Fruit fly (Drosophila melanogaster) whole organism, embryonic: ENCODE measurements around the gene Unc-115b.

Experiments
- Abd-B ChIP-seq: fragments of 200-800 bp; sonication (Bioruptor generic); optimal IDR thresholded peaks from 2 replicates; lab custom pipeline; 2018; ENCODE audit warnings: missing biosample characterization, mild to moderate bottlenecking, missing genetic modification characterization, moderate library complexity
- Adf1 ChIP-seq: fragments of 200-800 bp; sonication (Bioruptor generic); IDR thresholded peaks from 2 replicates; pipeline ENCODE4 v1.3.6; 2022; ENCODE audit warnings: missing biosample characterization, missing genetic modification characterization
- Asciz ChIP-seq: fragments of 200-800 bp; sonication (Bioruptor generic); optimal IDR thresholded peaks from 2 replicates; lab custom pipeline; 2017; ENCODE audit warnings: missing biosample characterization, mild to moderate bottlenecking, missing genetic modification characterization, missing genetic modification reagents
- Awh ChIP-seq: fragments of 200-800 bp; sonication (Bioruptor generic); IDR thresholded peaks from 2 replicates; pipeline ENCODE4, ENCODE4 v1.3.6; 2022; ENCODE audit warnings: missing biosample characterization, missing genetic modification characterization
- BEAF-32 ChIP-seq: fragments of 200-800 bp; sonication (Bioruptor generic); optimal IDR thresholded peaks from 3 replicates; lab custom pipeline; 2017; ENCODE audit warnings: missing biosample characterization, missing genetic modification characterization, mild to moderate bottlenecking, moderate library complexity, missing genetic modification reagents
- Blimp-1 ChIP-seq: fragments of 200-800 bp; sonication (Bioruptor generic); optimal IDR thresholded peaks from 3 replicates; lab custom pipeline; 2018; ENCODE audit warnings: missing biosample characterization, missing genetic modification characterization, mild to moderate bottlenecking, moderate library complexity, missing genetic modification reagents
- CG11560 ChIP-seq: fragments of 200-800 bp; sonication (Bioruptor generic); IDR thresholded peaks from 3 replicates; pipeline ENCODE4 v1.3.6; 2022; ENCODE audit warnings: missing biosample characterization, missing genetic modification characterization
- CG12391 ChIP-seq: fragments of 200-800 bp; sonication (Bioruptor generic); optimal IDR thresholded peaks from 3 replicates; lab custom pipeline; 2018; ENCODE audit warnings: missing biosample characterization, mild to moderate bottlenecking, missing genetic modification characterization, moderate library complexity
- CG12769 ChIP-seq: fragments of 200-800 bp; sonication (Bioruptor generic); optimal IDR thresholded peaks from 2 replicates; lab custom pipeline; 2019; ENCODE audit warnings: missing biosample characterization, mild to moderate bottlenecking, missing genetic modification characterization, moderate library complexity
- CG13624 ChIP-seq: fragments of 200-800 bp; sonication (Bioruptor generic); optimal IDR thresholded peaks from 2 replicates; lab custom pipeline; 2016; ENCODE audit warnings: missing biosample characterization, missing genetic modification characterization
- CG13894 ChIP-seq: fragments of 200-800 bp; sonication (Bioruptor generic); optimal IDR thresholded peaks from 3 replicates; lab custom pipeline; 2018; ENCODE audit warnings: missing biosample characterization, mild to moderate bottlenecking, missing genetic modification characterization, moderate library complexity
- CG1529 ChIP-seq: fragments of 200-800 bp; sonication (Bioruptor generic); optimal IDR thresholded peaks from 3 replicates; lab custom pipeline; 2018; ENCODE audit warnings: missing biosample characterization, missing genetic modification characterization
- CG1602 ChIP-seq: fragments of 200-800 bp; sonication (Bioruptor generic); optimal IDR thresholded peaks from 3 replicates; lab custom pipeline; 2016; ENCODE audit warnings: missing biosample characterization, missing genetic modification characterization
- CG17186 ChIP-seq: fragments of 200-800 bp; sonication (Bioruptor generic); optimal IDR thresholded peaks from 3 replicates; lab custom pipeline; 2017; ENCODE audit warnings: missing biosample characterization, missing genetic modification reagents, missing genetic modification characterization
- CG18011 ChIP-seq: fragments of 200-800 bp; sonication (Bioruptor generic); optimal IDR thresholded peaks from 2 replicates; lab custom pipeline; 2017; ENCODE audit warnings: missing biosample characterization, missing genetic modification characterization, mild to moderate bottlenecking, moderate library complexity, missing genotype
- CG2120 ChIP-seq: fragments of 200-800 bp; sonication (Bioruptor generic); optimal IDR thresholded peaks from 3 replicates; lab custom pipeline; 2016; ENCODE audit warnings: missing biosample characterization, missing genetic modification characterization
- CG2199 ChIP-seq: fragments of 200-800 bp; sonication (Bioruptor generic); IDR thresholded peaks from 3 replicates; pipeline ENCODE4 v1.3.6; 2022; ENCODE audit warnings: missing biosample characterization, missing genetic modification characterization
- CG30403 ChIP-seq: fragments of 200-800 bp; sonication (Bioruptor generic); optimal IDR thresholded peaks from 3 replicates; lab custom pipeline; 2016; ENCODE audit warnings: missing biosample characterization, missing genetic modification characterization
- CG3847 ChIP-seq: fragments of 200-800 bp; sonication (Bioruptor generic); IDR thresholded peaks from 2 replicates; pipeline ENCODE4 v1.3.6; 2022; ENCODE audit warnings: missing biosample characterization, missing genetic modification characterization
- CG4328 ChIP-seq: fragments of 200-800 bp; sonication (Bioruptor generic); optimal IDR thresholded peaks from 3 replicates; lab custom pipeline; 2017; ENCODE audit warnings: missing biosample characterization, missing genetic modification reagents, missing genetic modification characterization
- CG4854 ChIP-seq: fragments of 200-800 bp; sonication (Bioruptor generic); optimal IDR thresholded peaks from 2 replicates; lab custom pipeline; 2016; ENCODE audit warnings: missing biosample characterization, missing genetic modification characterization, inconsistent platforms
- CG6254 ChIP-seq: fragments of 200-800 bp; sonication (Bioruptor generic); optimal IDR thresholded peaks from 3 replicates; lab custom pipeline; 2017; ENCODE audit warnings: mild to moderate bottlenecking, missing biosample characterization, missing genetic modification reagents, missing genetic modification characterization
- CG7928 ChIP-seq: fragments of 200-800 bp; sonication (Bioruptor generic); optimal IDR thresholded peaks from 2 replicates; lab custom pipeline; 2017; ENCODE audit warnings: missing biosample characterization, mild to moderate bottlenecking, missing genetic modification characterization
- CG9727 ChIP-seq: fragments of 200-800 bp; sonication (Bioruptor generic); optimal IDR thresholded peaks from 3 replicates; lab custom pipeline; 2017; ENCODE audit warnings: missing biosample characterization, mild to moderate bottlenecking, missing genetic modification characterization
- CG9932 ChIP-seq: fragments of 200-800 bp; sonication (Bioruptor generic); IDR thresholded peaks from 2 replicates; pipeline ENCODE4 v1.3.6; 2022; ENCODE audit warnings: missing biosample characterization, missing genetic modification characterization
- Deaf1 ChIP-seq: fragments of 200-800 bp; optimal IDR thresholded peaks from 3 replicates; lab custom pipeline; 2019; ENCODE audit warnings: missing biosample characterization, mild to moderate bottlenecking, missing genetic modification characterization, moderate library complexity
- Fer1 ChIP-seq: fragments of 200-800 bp; sonication (Bioruptor generic); optimal IDR thresholded peaks from 2 replicates; lab custom pipeline; 2017; ENCODE audit warnings: missing biosample characterization, mild to moderate bottlenecking, missing genetic modification characterization
- Fer2 ChIP-seq: fragments of 200-800 bp; sonication (Bioruptor generic); optimal IDR thresholded peaks from 2 replicates; lab custom pipeline; 2018; ENCODE audit warnings: missing biosample characterization, mild to moderate bottlenecking, missing genetic modification characterization, moderate library complexity
- Fer3 ChIP-seq: fragments of 200-800 bp; sonication (Bioruptor generic); optimal IDR thresholded peaks from 2 replicates; lab custom pipeline; 2018; ENCODE audit warnings: missing biosample characterization, mild to moderate bottlenecking, missing genetic modification characterization, moderate library complexity
- HmgZ ChIP-seq: fragments of 200-800 bp; sonication (Bioruptor generic); optimal IDR thresholded peaks from 2 replicates; lab custom pipeline; 2018; ENCODE audit warnings: missing biosample characterization, mild to moderate bottlenecking, missing genetic modification characterization
- Hr3 ChIP-seq: fragments of 200-800 bp; sonication (Bioruptor generic); optimal IDR thresholded peaks from 3 replicates; lab custom pipeline; 2016; ENCODE audit warnings: missing biosample characterization, missing genetic modification characterization
- Lhr ChIP-seq: fragments of 200-800 bp; sonication (Bioruptor generic); optimal IDR thresholded peaks from 3 replicates; lab custom pipeline; 2017; ENCODE audit warnings: mild to moderate bottlenecking, missing biosample characterization, missing genetic modification reagents, missing genetic modification characterization
- NK7.1 ChIP-seq: fragments of 200-800 bp; sonication (Bioruptor generic); optimal IDR thresholded peaks from 3 replicates; lab custom pipeline; 2016; ENCODE audit warnings: missing biosample characterization, missing genetic modification characterization
- Nf-YA ChIP-seq: fragments of 200-800 bp; sonication (Bioruptor generic); IDR thresholded peaks from 2 replicates; pipeline ENCODE4 v1.3.6; 2022; ENCODE audit warnings: missing biosample characterization, missing genetic modification characterization
- NfI ChIP-seq: fragments of 200-800 bp; sonication (Bioruptor generic); optimal IDR thresholded peaks from 3 replicates; lab custom pipeline; 2018; ENCODE audit warnings: missing biosample characterization, mild to moderate bottlenecking, missing genetic modification characterization, moderate library complexity
- Scr ChIP-seq: fragments of 200-800 bp; sonication (Bioruptor generic); IDR thresholded peaks from 2 replicates; pipeline ENCODE4 v1.3.6; 2022; ENCODE audit warnings: missing biosample characterization, missing genetic modification characterization; ENCODE audit not compliant: partially characterized antibody
- Side ChIP-seq: fragments of 200-800 bp; sonication (Bioruptor generic); optimal IDR thresholded peaks from 2 replicates; lab custom pipeline; 2016; ENCODE audit warnings: missing biosample characterization, missing genetic modification characterization
- chm ChIP-seq: fragments of 200-800 bp; sonication (Bioruptor generic); IDR thresholded peaks from 2 replicates; pipeline ENCODE4 v1.3.6; 2022; ENCODE audit warnings: missing biosample characterization, missing genetic modification characterization
- crol ChIP-seq: fragments of 200-800 bp; sonication (Bioruptor generic); IDR thresholded peaks from 2 replicates; pipeline ENCODE4 v1.3.6; 2022; ENCODE audit warnings: missing biosample characterization, missing genetic modification characterization
- da ChIP-seq: fragments of 200-800 bp; sonication (Bioruptor generic); optimal IDR thresholded peaks from 2 replicates; lab custom pipeline; 2016; ENCODE audit warnings: missing biosample characterization, missing genetic modification characterization
- lmd ChIP-seq: fragments of 200-800 bp; sonication (Bioruptor generic); IDR thresholded peaks from 2 replicates; pipeline ENCODE4 v1.3.6; 2022; ENCODE audit warnings: missing biosample characterization, missing genetic modification characterization
- luna ChIP-seq: fragments of 200-800 bp; sonication (Bioruptor generic); optimal IDR thresholded peaks from 2 replicates; lab custom pipeline; 2016; ENCODE audit warnings: missing biosample characterization, missing genetic modification characterization
- nmo ChIP-seq: fragments of 200-800 bp; sonication (Bioruptor generic); optimal IDR thresholded peaks from 2 replicates; lab custom pipeline; 2018; ENCODE audit warnings: missing biosample characterization, mild to moderate bottlenecking, missing genetic modification characterization, moderate library complexity
- otp ChIP-seq: fragments of 200-800 bp; sonication (Bioruptor generic); IDR thresholded peaks from 3 replicates; pipeline ENCODE4, ENCODE4 v1.3.6; 2022; ENCODE audit warnings: missing biosample characterization, missing genetic modification characterization
- sc ChIP-seq, 3 experiments: fragments of >200 bp in 2 of 3; fragments of 200-800 bp in 1 of 3; sonication (Bioruptor generic) in 1 of 3; optimal IDR thresholded peaks; 2 replicates in 2 of 3; 3 replicates in 1 of 3; lab custom pipeline; 2017; ENCODE audit warnings: mild to moderate bottlenecking in 1 of 3, missing biosample characterization in 1 of 3, missing genetic modification characterization in 1 of 3, missing genetic modification reagents in 1 of 3
- sens ChIP-seq: fragments of 200-800 bp; sonication (Bioruptor generic); peaks from one replicate; lab custom pipeline; 2016; ENCODE audit warnings: missing biosample characterization, missing genetic modification characterization
- sima ChIP-seq: fragments of 200-800 bp; sonication (Bioruptor generic); optimal IDR thresholded peaks from 2 replicates; lab custom pipeline; 2016; ENCODE audit warnings: missing biosample characterization, missing genetic modification characterization
- tap ChIP-seq: fragments of 200-800 bp; optimal IDR thresholded peaks from 3 replicates; lab custom pipeline; 2019; ENCODE audit warnings: missing biosample characterization, mild to moderate bottlenecking, missing genetic modification characterization, moderate library complexity
- trem ChIP-seq: fragments of 200-800 bp; optimal IDR thresholded peaks from 3 replicates; lab custom pipeline; 2019; ENCODE audit warnings: missing biosample characterization, mild to moderate bottlenecking, missing genetic modification characterization, moderate library complexity

The Unc-115b gene

DNA sequence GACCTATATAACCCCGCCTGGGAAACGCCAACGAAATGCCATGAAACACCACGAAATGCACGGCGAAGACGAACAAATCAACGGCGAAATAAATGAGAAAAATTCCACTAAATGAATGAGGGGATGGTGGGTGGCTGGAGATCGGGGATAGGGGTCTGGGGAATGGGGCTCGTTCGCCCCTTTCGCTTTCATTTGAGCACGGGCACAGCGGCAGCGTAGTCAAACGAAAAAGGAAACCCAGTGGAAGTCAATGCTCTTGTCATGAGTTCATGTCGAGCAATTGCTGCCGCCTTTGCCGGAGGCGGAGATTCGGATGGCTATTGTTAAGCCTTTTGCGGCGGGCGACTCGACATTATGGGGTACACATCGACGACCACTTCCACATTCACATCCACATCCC is 10.7 kb upstream of the Unc-115b start:
- TF ChIP-seq Blimp-1 (GFP tag; lab: Kevin White, UChicago) (peak; percentile 75), da (no peak), CG12769 (peak; percentile 9)

DNA sequence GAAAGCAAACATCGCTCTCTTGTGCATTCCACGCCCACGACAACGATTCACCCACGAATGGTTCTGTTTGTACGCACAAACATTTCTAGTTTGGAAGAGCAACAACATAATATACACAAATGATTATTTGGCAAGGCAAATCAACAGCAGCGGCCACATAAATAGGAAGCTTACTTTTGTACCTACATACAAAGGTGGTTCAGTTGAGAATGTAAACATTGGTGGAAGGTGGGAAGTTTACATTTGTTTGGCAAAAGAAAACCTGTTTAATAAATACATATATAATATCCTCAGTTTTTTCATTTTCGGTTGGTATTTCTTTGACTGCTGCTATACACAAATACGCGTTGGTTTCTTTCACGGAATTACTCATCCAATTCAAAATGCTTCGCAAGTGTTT is 10.0 kb upstream of the Unc-115b start:
- no peak for TF ChIP-seq lmd
- peak; percentile 57 for TF ChIP-seq CG7928 (GFP tag; lab: Kevin White, UChicago)
- peak; percentile 91 for TF ChIP-seq CG12391 (tag; lab: Kevin White, UChicago)
- no peak for TF ChIP-seq otp (GFP tag; lab: Robert Waterston, UW)
- peak; percentile 91 for TF ChIP-seq CG2120 (GFP tag; lab: Kevin White, UChicago)
- peak; percentile 44 for TF ChIP-seq luna (GFP tag; lab: Kevin White, UChicago)
- TF ChIP-seq CG30403 (GFP tag; lab: Kevin White, UChicago), result peak; percentile 88
- TF ChIP-seq crol (GFP tag; lab: Robert Waterston, UW), result no peak
- TF ChIP-seq Adf1, result no peak
- peak; percentile 82 for TF ChIP-seq NK7.1 (GFP tag; lab: Kevin White, UChicago)
- TF ChIP-seq CG1602, result peak; percentile 78
- TF ChIP-seq nmo, result peak; percentile 90
- no peak for TF ChIP-seq CG11560
- peak; percentile 67 for TF ChIP-seq sima
- no peak for TF ChIP-seq CG3847 (GFP tag; lab: Robert Waterston, UW)
- TF ChIP-seq CG17186 (GFP tag; lab: Kevin White, UChicago), result peak; percentile 70
- no peak for TF ChIP-seq sc (optimal IDR thresholded peaks at IDR 0.05; lab: Kevin White, UChicago)
- TF ChIP-seq sc (GFP tag; optimal IDR thresholded peaks at IDR 0.05; lab: Kevin White, UChicago), result peak; percentile 79
- TF ChIP-seq Fer1 (GFP tag; lab: Kevin White, UChicago), result peak; percentile 91
- peak; percentile 92 for TF ChIP-seq NfI (GFP tag; lab: Kevin White, UChicago)
- peak; percentile 86 for TF ChIP-seq CG9727
- peak; percentile 67 for TF ChIP-seq Deaf1
- TF ChIP-seq CG6254 (GFP tag; lab: Kevin White, UChicago), result peak; percentile 85
- no peak for TF ChIP-seq Scr (GFP tag; lab: Robert Waterston, UW)
- TF ChIP-seq tap (tag; lab: Kevin White, UChicago), result peak; percentile 92
- TF ChIP-seq trem (tag; lab: Kevin White, UChicago), result peak; percentile 83
- peak; percentile 76 for TF ChIP-seq CG18011
- no peak for TF ChIP-seq chm (GFP tag; lab: Robert Waterston, UW)
- no peak for TF ChIP-seq BEAF-32
- no peak for TF ChIP-seq Nf-YA (GFP tag; lab: Robert Waterston, UW)
- peak; percentile 86 for TF ChIP-seq HmgZ (tag; lab: Kevin White, UChicago)
- peak; percentile 55 for TF ChIP-seq CG4328 (GFP tag; lab: Kevin White, UChicago)
- no peak for TF ChIP-seq Awh (GFP tag; lab: Robert Waterston, UW)
- TF ChIP-seq Hr3 (GFP tag; lab: Kevin White, UChicago), result peak; percentile 82
- TF ChIP-seq Abd-B (GFP tag; lab: Kevin White, UChicago), result peak; percentile 78
- TF ChIP-seq CG1529 (GFP tag; lab: Kevin White, UChicago), result peak; percentile 85
- TF ChIP-seq CG13624, result peak; percentile 87
- TF ChIP-seq CG9932 (GFP tag; lab: Robert Waterston, UW), result no peak
- peak; percentile 70 for TF ChIP-seq CG13894 (tag; lab: Kevin White, UChicago)
- TF ChIP-seq CG2199 (GFP tag; lab: Robert Waterston, UW), result no peak
- TF ChIP-seq Fer2, result peak; percentile 51
- TF ChIP-seq Lhr (GFP tag; lab: Kevin White, UChicago), result peak; percentile 57
- TF ChIP-seq Fer3 (tag; lab: Kevin White, UChicago), result peak; percentile 92
- peak; percentile 89 for TF ChIP-seq Asciz (GFP tag; lab: Kevin White, UChicago)
- peak; percentile 98 for TF ChIP-seq sens (GFP tag; lab: Kevin White, UChicago)
- TF ChIP-seq CG4854 (GFP tag; lab: Kevin White, UChicago), result peak; percentile 88
- peak; percentile 79 for TF ChIP-seq Side
